Fruit fly (Drosophila melanogaster) whole organism, wandering third instar larva: ENCODE data around the gene RpL27A.

ENCODE experiments used
- HLH106 ChIP-seq: fragments of 200-800 bp; optimal IDR thresholded peaks from 3 replicates; lab custom pipeline; 2019; ENCODE audit warnings: missing biosample characterization, mild to moderate bottlenecking, missing genetic modification characterization, moderate library complexity
- Jra ChIP-seq: sonication (Bioruptor generic); optimal IDR thresholded peaks from 2 replicates; lab custom pipeline; 2016; ENCODE audit warnings: missing biosample characterization, missing genetic modification characterization
- Myc ChIP-seq: fragments of >200 bp; optimal IDR thresholded peaks from 2 replicates; lab custom pipeline; 2017
- fru ChIP-seq: fragments of 200-800 bp; sonication (Bioruptor generic); optimal IDR thresholded peaks from 3 replicates; lab custom pipeline; 2016; ENCODE audit warnings: missing biosample characterization, mild to moderate bottlenecking, missing genetic modification characterization
- h ChIP-seq: fragments of 200-800 bp; sonication (Bioruptor generic); optimal IDR thresholded peaks from 3 replicates; lab custom pipeline; 2016; ENCODE audit warnings: missing biosample characterization, mild to moderate bottlenecking, missing genetic modification characterization
- lola ChIP-seq: fragments of >200 bp; optimal IDR thresholded peaks from 2 replicates; lab custom pipeline; 2017; ENCODE audit warnings: missing biosample characterization, missing genetic modification characterization

- TF ChIP-seq HLH106 (tag; lab: Kevin White, UChicago): no peak
- no peak for TF ChIP-seq h (GFP tag; lab: Kevin White, UChicago)
- TF ChIP-seq Jra (GFP tag; lab: Kevin White, UChicago): no peak
- no peak for TF ChIP-seq fru (GFP tag; lab: Kevin White, UChicago)
- no peak for TF ChIP-seq lola (GFP tag; lab: Kevin White, UChicago)
- no peak for TF ChIP-seq Myc (lab: Kevin White, UChicago)
Observed at dm6 chr2L:4422154-4422553, 36.0 kb downstream of the RpL27A start.
